Worm (Caenorhabditis elegans) whole organism, young adult: ENCODE results near the gene F45D3.2.

Experiments
- B0336.3 ChIP-seq: fragments of 200-800 bp; sonication (Bioruptor generic); IDR thresholded peaks from 2 replicates; pipeline ENCODE4 v1.3.6; 2022; ENCODE audit warnings: missing genetic modification characterization, missing compliant biosample characterization
- F37B4.10 ChIP-seq: fragments of 200-800 bp; sonication (Bioruptor generic); IDR thresholded peaks from 2 replicates; pipeline ENCODE4 v1.3.6; 2022; ENCODE audit warnings: missing genetic modification characterization, missing compliant biosample characterization
- F55B11.4 ChIP-seq: sonication (generic microtip); optimal IDR thresholded peaks from 2 replicates; lab custom pipeline; 2016; ENCODE audit warnings: missing compliant biosample characterization, missing genetic modification characterization, borderline replicate concordance; ENCODE audit not compliant: insufficient read depth
- F57C9.4 ChIP-seq: sonication (generic microtip); optimal IDR thresholded peaks from 2 replicates; lab custom pipeline; 2017; ENCODE audit warnings: mild to moderate bottlenecking, missing genetic modification characterization, missing compliant biosample characterization
- K11D2.4 ChIP-seq: fragments of 200-800 bp; sonication (Bioruptor generic); IDR thresholded peaks from 2 replicates; pipeline ENCODE4 v1.3.6; 2022; ENCODE audit warnings: missing genetic modification reagents, missing genetic modification characterization, missing compliant biosample characterization
- Y56A3A.18 ChIP-seq: fragments of 200-800 bp; sonication (Bioruptor generic); IDR thresholded peaks from 2 replicates; pipeline ENCODE4 v1.3.6; 2022; ENCODE audit warnings: missing genetic modification reagents, missing genetic modification characterization, missing compliant biosample characterization
- Y95B8A.8 ChIP-seq: fragments of 200-800 bp; sonication (Bioruptor generic); IDR thresholded peaks from 2 replicates; pipeline ENCODE4 v1.3.6; 2022; ENCODE audit warnings: missing genetic modification reagents, missing genetic modification characterization, missing compliant biosample characterization
- ZK185.1 ChIP-seq: sonication (generic microtip); optimal IDR thresholded peaks from 2 replicates; lab custom pipeline; 2016; ENCODE audit warnings: mild to moderate bottlenecking, missing genetic modification characterization, missing compliant biosample characterization; ENCODE audit not compliant: poor library complexity, severe bottlenecking
- atf-7 ChIP-seq: sonication (generic microtip); optimal IDR thresholded peaks from 2 replicates; lab custom pipeline; 2017; ENCODE audit warnings: mild to moderate bottlenecking, missing genetic modification characterization, missing compliant biosample characterization
- attf-3 ChIP-seq: fragments of 200-800 bp; sonication (Bioruptor generic); conservative IDR thresholded peaks from 2 replicates; pipeline ENCODE4 v1.3.6; 2022; ENCODE audit warnings: missing genetic modification reagents, missing genetic modification characterization, missing compliant biosample characterization
- attf-6 ChIP-seq: fragments of 200-800 bp; sonication (Bioruptor generic); IDR thresholded peaks from 2 replicates; pipeline ENCODE4 v1.3.6; 2022; ENCODE audit warnings: missing genetic modification reagents, missing genetic modification characterization, missing compliant biosample characterization
- bed-1 ChIP-seq: fragments of 200-800 bp; sonication (Bioruptor generic); IDR thresholded peaks from 2 replicates; pipeline ENCODE4 v1.3.6; 2022; ENCODE audit warnings: missing genetic modification reagents, missing genetic modification characterization, missing compliant biosample characterization
- cebp-2 ChIP-seq: fragments of 200-800 bp; sonication (Bioruptor generic); IDR thresholded peaks from 2 replicates; pipeline ENCODE4 v1.3.6; 2022; ENCODE audit warnings: missing genetic modification characterization, missing compliant biosample characterization
- ceh-40 ChIP-seq: fragments of 200-800 bp; sonication (Bioruptor generic); IDR thresholded peaks from 2 replicates; pipeline ENCODE4 v1.3.6; 2022; ENCODE audit warnings: missing genetic modification characterization, missing compliant biosample characterization
- ceh-79 ChIP-seq: sonication (generic microtip); optimal IDR thresholded peaks from 2 replicates; lab custom pipeline; 2017; ENCODE audit warnings: mild to moderate bottlenecking, missing genetic modification characterization, missing compliant biosample characterization
- chd-7 ChIP-seq: sonication (generic microtip); optimal IDR thresholded peaks from 2 replicates; lab custom pipeline; 2016; ENCODE audit warnings: mild to moderate bottlenecking, missing genetic modification characterization, moderate library complexity, missing compliant biosample characterization
- die-1 ChIP-seq: sonication (generic microtip); optimal IDR thresholded peaks from 2 replicates; lab custom pipeline; 2016; ENCODE audit warnings: missing genotype, mild to moderate bottlenecking, missing genetic modification characterization, missing compliant biosample characterization
- egl-18 ChIP-seq: fragments of 200-800 bp; sonication (Bioruptor generic); IDR thresholded peaks from 2 replicates; pipeline ENCODE4 v1.3.6; 2022; ENCODE audit warnings: missing genetic modification reagents, missing genetic modification characterization, missing compliant biosample characterization
- gei-17 ChIP-seq: fragments of 200-800 bp; sonication (Bioruptor generic); optimal IDR thresholded peaks from 2 replicates; lab custom pipeline; 2018; ENCODE audit warnings: mild to moderate bottlenecking, missing genetic modification characterization, missing compliant biosample characterization
- him-1 ChIP-seq: sonication (generic microtip); optimal IDR thresholded peaks from 2 replicates; lab custom pipeline; 2016; ENCODE audit warnings: missing genotype, missing genetic modification reagents, missing genetic modification characterization, missing compliant biosample characterization
- hlh-26 ChIP-seq: fragments of 200-800 bp; sonication (Bioruptor generic); conservative IDR thresholded peaks from 2 replicates; pipeline ENCODE4 v1.3.6; 2022; ENCODE audit warnings: missing genetic modification reagents, missing genetic modification characterization, missing compliant biosample characterization
- hmg-1.2 ChIP-seq: fragments of 200-800 bp; sonication (Bioruptor generic); IDR thresholded peaks from 2 replicates; pipeline ENCODE4 v1.3.6; 2022; ENCODE audit warnings: missing genetic modification reagents, missing genetic modification characterization, missing compliant biosample characterization
- lag-1 ChIP-seq: fragments of 200-800 bp; sonication (Bioruptor generic); IDR thresholded peaks from 2 replicates; pipeline ENCODE4 v1.3.6; 2022; ENCODE audit warnings: missing genetic modification reagents, missing genetic modification characterization, missing compliant biosample characterization
- let-526 ChIP-seq: fragments of 200-800 bp; sonication (Bioruptor generic); IDR thresholded peaks from 2 replicates; pipeline ENCODE4 v1.3.6; 2022; ENCODE audit warnings: missing genetic modification reagents, missing genetic modification characterization, missing compliant biosample characterization
- lin-26 ChIP-seq: fragments of 200-800 bp; sonication (Bioruptor generic); IDR thresholded peaks from 2 replicates; pipeline ENCODE4 v1.3.6; 2022; ENCODE audit warnings: missing genetic modification reagents, missing genetic modification characterization, missing compliant biosample characterization
- lin-35 ChIP-seq, 3 experiments: fragments of 150-350 bp in 2 of 3; sonication (generic microtip) in 1 of 3; optimal IDR thresholded peaks; 2 replicates each; lab custom pipeline; 2014 to 2018; ENCODE audit warnings: missing biosample characterization in 3 of 3, missing genetic modification characterization in 3 of 3, missing genetic modification reagents in 3 of 3
- lsl-1 ChIP-seq: fragments of 200-800 bp; sonication (Bioruptor generic); optimal IDR thresholded peaks from 2 replicates; lab custom pipeline; 2018; ENCODE audit warnings: mild to moderate bottlenecking, missing genetic modification characterization, moderate library complexity, missing compliant biosample characterization
- madf-3 ChIP-seq: fragments of 200-800 bp; sonication (Bioruptor generic); IDR thresholded peaks from 2 replicates; pipeline ENCODE4 v1.3.6; 2022; ENCODE audit warnings: missing genetic modification reagents, missing genetic modification characterization, missing compliant biosample characterization
- madf-6 ChIP-seq: fragments of 200-800 bp; sonication (Bioruptor generic); IDR thresholded peaks from 2 replicates; pipeline ENCODE4 v1.3.6; 2022; ENCODE audit warnings: missing genetic modification reagents, missing genetic modification characterization, missing compliant biosample characterization
- madf-8 ChIP-seq: fragments of 200-800 bp; sonication (Bioruptor generic); conservative IDR thresholded peaks from 2 replicates; pipeline ENCODE4 v1.3.6; 2022; ENCODE audit warnings: missing genetic modification reagents, missing genetic modification characterization, missing compliant biosample characterization
- mcd-1 ChIP-seq: fragments of 200-800 bp; sonication (Bioruptor generic); IDR thresholded peaks from 2 replicates; pipeline ENCODE4 v1.3.6; 2022; ENCODE audit warnings: missing genetic modification reagents, missing genetic modification characterization, missing compliant biosample characterization
- nfya-1 ChIP-seq: sonication (generic microtip); optimal IDR thresholded peaks from 2 replicates; lab custom pipeline; 2017; ENCODE audit warnings: antibody characterized with exemption, missing compliant biosample characterization, missing genetic modification characterization, borderline replicate concordance; ENCODE audit not compliant: insufficient read depth
- nfya-2 ChIP-seq: fragments of 200-800 bp; sonication (Bioruptor generic); IDR thresholded peaks from 2 replicates; pipeline ENCODE4 v1.3.6; 2022; ENCODE audit warnings: missing genetic modification reagents, missing genetic modification characterization, missing compliant biosample characterization
- nhr-179 ChIP-seq: sonication (generic microtip); optimal IDR thresholded peaks from 2 replicates; lab custom pipeline; 2016; ENCODE audit warnings: mild to moderate bottlenecking, missing genetic modification characterization, missing compliant biosample characterization
- nhr-27 ChIP-seq: fragments of 200-800 bp; sonication (Bioruptor generic); optimal IDR thresholded peaks from 2 replicates; lab custom pipeline; 2018; ENCODE audit warnings: mild to moderate bottlenecking, missing genetic modification characterization, moderate library complexity, missing compliant biosample characterization
- nhr-80 ChIP-seq: sonication (generic microtip); optimal IDR thresholded peaks from 2 replicates; lab custom pipeline; 2016; ENCODE audit warnings: missing genetic modification characterization, missing compliant biosample characterization
- pha-4 ChIP-seq: fragments of 150-350 bp; sonication (generic microtip); optimal IDR thresholded peaks from 2 replicates; lab custom pipeline; 2014; ENCODE audit warnings: missing biosample characterization, missing genetic modification reagents, missing genetic modification characterization
- sdz-38 ChIP-seq: sonication (generic microtip); optimal IDR thresholded peaks from 2 replicates; lab custom pipeline; 2016; ENCODE audit warnings: missing genotype, missing genetic modification characterization, missing compliant biosample characterization
- sea-2 ChIP-seq: fragments of 200-800 bp; sonication (Bioruptor generic); IDR thresholded peaks from 2 replicates; pipeline ENCODE4 v1.3.6; 2022; ENCODE audit warnings: missing genetic modification characterization, missing compliant biosample characterization
- snpc-4 ChIP-seq, 5 experiments: fragments of 150-350 bp in 1 of 5; sonication (generic microtip) in 4 of 5; optimal IDR thresholded peaks; 2 replicates each; lab custom pipeline; 2014 to 2018; ENCODE audit warnings: missing genetic modification characterization in 5 of 5, missing biosample characterization in 3 of 5, antibody characterized with exemption in 2 of 5, mild to moderate bottlenecking in 2 of 5, missing compliant biosample characterization in 2 of 5, missing genotype in 2 of 5, moderate library complexity in 2 of 5, missing genetic modification reagents in 1 of 5
- tbp1 ChIP-seq: fragments of 200-800 bp; sonication (Bioruptor generic); optimal IDR thresholded peaks from 2 replicates; lab custom pipeline; 2018; ENCODE audit warnings: mild to moderate bottlenecking, missing genetic modification characterization, missing compliant biosample characterization
- tbx-9 ChIP-seq: sonication (generic microtip); optimal IDR thresholded peaks from 2 replicates; lab custom pipeline; 2016; ENCODE audit warnings: borderline replicate concordance, missing genetic modification characterization, inconsistent platforms, missing compliant biosample characterization
- unc-130 ChIP-seq: sonication (generic microtip); optimal IDR thresholded peaks from 2 replicates; lab custom pipeline; 2016; ENCODE audit warnings: missing genetic modification reagents, missing genetic modification characterization, missing compliant biosample characterization
- xnd-1 ChIP-seq: sonication (generic microtip); optimal IDR thresholded peaks from 2 replicates; lab custom pipeline; 2016; ENCODE audit warnings: missing genotype, missing genetic modification reagents, missing genetic modification characterization, missing compliant biosample characterization
- zim-3 ChIP-seq: sonication (generic microtip); optimal IDR thresholded peaks from 2 replicates; lab custom pipeline; 2017; ENCODE audit warnings: mild to moderate bottlenecking, missing genetic modification characterization, moderate library complexity, missing compliant biosample characterization
- ztf-25 ChIP-seq: fragments of 200-800 bp; sonication (Bioruptor generic); IDR thresholded peaks from 2 replicates; pipeline ENCODE4 v1.3.6; 2022; ENCODE audit warnings: missing genetic modification reagents, missing genetic modification characterization, missing compliant biosample characterization

F45D3.2 gene

DNA sequence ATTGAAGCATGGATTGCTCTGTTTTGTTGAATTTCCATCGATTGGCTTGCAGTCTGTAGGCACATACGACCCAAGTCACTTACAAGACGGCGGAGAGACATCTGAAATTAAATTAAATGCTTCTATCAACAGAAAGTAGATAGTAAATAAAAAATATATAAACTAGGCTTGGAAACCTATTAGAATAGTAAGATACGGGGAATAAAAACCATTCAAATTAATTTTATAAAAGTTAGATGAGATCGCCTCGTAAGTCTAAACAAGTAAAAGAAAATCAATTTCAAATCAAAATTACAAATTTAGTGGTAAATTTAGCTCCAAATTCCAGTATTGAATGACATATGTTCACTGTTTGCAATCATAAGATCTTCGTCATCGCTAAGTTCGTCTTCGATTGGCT, 46.3 kb upstream of the F45D3.2 start, which contains the start of gene mrps-11:
Gene mrps-11 (minus strand): TSS at position 101 of the 400 bp plus-strand sequence.
- no peak for TF ChIP-seq K11D2.4 (GFP tag; lab: Robert Waterston, UW)
- TF ChIP-seq sdz-38: no peak
- TF ChIP-seq lin-26 (GFP tag; lab: Robert Waterston, UW): no peak
- TF ChIP-seq lsl-1 (GFP tag; lab: Kevin White, UChicago): no peak
- TF ChIP-seq tbp1 (GFP tag; lab: Kevin White, UChicago): no peak
- no peak for TF ChIP-seq sea-2 (GFP tag; lab: Robert Waterston, UW)
- no peak for TF ChIP-seq chd-7
- TF ChIP-seq madf-6 (GFP tag; lab: Robert Waterston, UW): no peak
- TF ChIP-seq gei-17: no peak
- no peak for TF ChIP-seq B0336.3
- no peak for TF ChIP-seq zim-3
- TF ChIP-seq snpc-4 (GFP tag; optimal IDR thresholded peaks at IDR 0.05; lab: Kevin White, UChicago): no peak
- no peak for TF ChIP-seq snpc-4 (tag; optimal IDR thresholded peaks at IDR 0.05; lab: Kevin White, UChicago)
- TF ChIP-seq attf-3 (GFP tag; lab: Robert Waterston, UW): no peak
- TF ChIP-seq nfya-2 (GFP tag; lab: Robert Waterston, UW): no peak
- TF ChIP-seq ceh-40 (GFP tag; lab: Robert Waterston, UW): no peak
- no peak for TF ChIP-seq cebp-2
- no peak for TF ChIP-seq Y95B8A.8
- no peak for TF ChIP-seq nhr-80 (tag; lab: Kevin White, UChicago)

DNA sequence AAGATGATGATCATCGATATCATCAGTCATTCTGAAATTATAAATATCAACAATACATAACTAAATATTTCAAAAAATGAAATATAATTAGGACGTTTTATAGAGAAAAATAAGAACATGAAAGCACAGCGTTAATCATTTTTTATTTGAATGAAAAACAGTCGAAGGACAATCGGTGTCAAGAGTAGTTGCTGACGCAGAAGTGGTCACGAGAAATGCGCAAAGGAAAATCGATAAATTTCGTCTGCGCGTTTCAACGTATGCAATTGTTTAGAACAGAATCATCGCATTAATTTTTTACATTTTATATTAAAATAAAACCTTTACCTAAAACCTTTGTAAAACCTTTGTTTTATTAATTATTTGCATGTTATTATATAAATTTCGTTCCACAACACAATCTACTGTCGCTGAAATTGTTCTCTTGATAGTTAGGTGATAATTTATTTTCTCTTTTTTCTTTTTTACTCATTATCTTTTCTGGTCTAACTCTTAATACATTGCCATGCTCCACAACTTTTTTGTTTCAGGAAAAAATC, 43.0 kb upstream of the F45D3.2 start, which contains the start of the genes W04D2.4 and rbm-25:
Gene W04D2.4 (minus strand): TSS at position 31 of the 539 bp plus-strand sequence.
Gene rbm-25 (plus strand): TSS at position 489 of the 539 bp plus-strand sequence.
- TF ChIP-seq nfya-1 (tag; lab: Kevin White, UChicago): no peak
- no peak for TF ChIP-seq attf-6 (GFP tag; lab: Robert Waterston, UW)
- TF ChIP-seq atf-7 (tag; lab: Kevin White, UChicago): no peak
- no peak for TF ChIP-seq xnd-1 (tag; lab: Kevin White, UChicago)
- TF ChIP-seq madf-8 (GFP tag; lab: Robert Waterston, UW): no peak
- no peak for TF ChIP-seq egl-18 (GFP tag; lab: Robert Waterston, UW)
- TF ChIP-seq ztf-25: no peak
- TF ChIP-seq nhr-27 (tag; lab: Kevin White, UChicago): no peak
- TF ChIP-seq pha-4 (tag; lab: Kevin White, UChicago): no peak
- no peak for TF ChIP-seq tbx-9 (tag; lab: Kevin White, UChicago)
- TF ChIP-seq sea-2 (GFP tag; lab: Robert Waterston, UW): no peak
- no peak for TF ChIP-seq let-526 (GFP tag; lab: Robert Waterston, UW)
- TF ChIP-seq madf-3: no peak
- no peak for TF ChIP-seq hlh-26 (GFP tag; lab: Robert Waterston, UW)
- TF ChIP-seq gei-17: no peak
- no peak for TF ChIP-seq unc-130 (GFP tag; lab: Kevin White, UChicago)
- peak; percentile 1 for TF ChIP-seq lsl-1 (GFP tag; lab: Kevin White, UChicago)
- no peak; the same call in 1 of the 2 replicates for TF ChIP-seq B0336.3
- peak; percentile 42 for TF ChIP-seq ZK185.1 (tag; lab: Kevin White, UChicago)
- no peak for TF ChIP-seq Y56A3A.18 (GFP tag; lab: Robert Waterston, UW)
- no peak for TF ChIP-seq ceh-79
- no peak for TF ChIP-seq nhr-179 (tag; lab: Kevin White, UChicago)
- TF ChIP-seq F55B11.4: no peak
- no peak for TF ChIP-seq bed-1 (GFP tag; lab: Robert Waterston, UW)
- TF ChIP-seq hmg-1.2: peak; percentile 16; the same call in 1 of the 2 replicates
- no peak for TF ChIP-seq nhr-80 (tag; lab: Kevin White, UChicago)
- TF ChIP-seq lin-35 (GFP tag; optimal IDR thresholded peaks at IDR 0.05; lab: Kevin White, UChicago): peak in 1 of 3 experiments; percentile 67
- TF ChIP-seq F57C9.4 (tag; lab: Kevin White, UChicago): no peak
- TF ChIP-seq F37B4.10: no peak
- TF ChIP-seq lag-1 (GFP tag; lab: Robert Waterston, UW): no peak
- no peak for TF ChIP-seq him-1 (tag; lab: Kevin White, UChicago)
- peak; percentile 55 for TF ChIP-seq attf-3 (GFP tag; lab: Robert Waterston, UW)
- TF ChIP-seq mcd-1: peak; percentile 71
- TF ChIP-seq die-1 (tag; lab: Kevin White, UChicago): no peak
- no peak for TF ChIP-seq ceh-40 (GFP tag; lab: Robert Waterston, UW)
- TF ChIP-seq madf-6 (GFP tag; lab: Robert Waterston, UW): no peak; the same call in 1 of the 2 replicates
